Fruit fly (Drosophila melanogaster): Measurements from ENCODE around the gene Uch.

Uch gene

dm6 chr2L:2177312-2177968 is 36.6 kb downstream of the Uch start (continued):
- TF ChIP-seq CG9876 (GFP tag; optimal IDR thresholded peaks at IDR 0.05) (no peak), zen2 (GFP tag; IDR thresholded peaks at IDR 0.05; ENCODE audit: partially characterized antibody) (no peak), CG15479 (GFP tag; optimal IDR thresholded peaks at IDR 0.05) (no peak), ken (GFP tag; IDR thresholded peaks at IDR 0.05) (no peak), NFAT (GFP tag; IDR thresholded peaks at IDR 0.05) (no peak), CG8290 (GFP tag; optimal IDR thresholded peaks at IDR 0.05) (no peak), CG8290 (tag; optimal IDR thresholded peaks at IDR 0.05) (peak in 1 of 2 experiments; percentile 40), exex (tag; optimal IDR thresholded peaks at IDR 0.05) (no peak), vnd (GFP tag; IDR thresholded peaks at IDR 0.05; ENCODE audit: partially characterized antibody) (no peak), CG42726 (GFP tag; IDR thresholded peaks at IDR 0.05; ENCODE audit: partially characterized antibody) (no peak), Nf-YB (GFP tag; optimal IDR thresholded peaks at IDR 0.05) (no peak), CG2202 (tag; optimal IDR thresholded peaks at IDR 0.05) (peak; percentile 16), pho (GFP tag; optimal IDR thresholded peaks at IDR 0.05) (peak; percentile 72), Taf1 (GFP tag; IDR thresholded peaks at IDR 0.05) (peak; percentile 45; the same call in 1 of the 2 replicates), CrebB (tag; optimal IDR thresholded peaks at IDR 0.05) (no peak), tx (GFP tag; optimal IDR thresholded peaks at IDR 0.05) (peak; percentile 21), CG17568 (GFP tag; optimal IDR thresholded peaks at IDR 0.05) (no peak), CG33557 (GFP tag; optimal IDR thresholded peaks at IDR 0.05) (no peak), slp2 (GFP tag; optimal IDR thresholded peaks at IDR 0.05) (no peak), D19A (tag; optimal IDR thresholded peaks at IDR 0.05) (peak; percentile 39), CG10209 (GFP tag; optimal IDR thresholded peaks at IDR 0.05) (peak; percentile 41), CG10267 (tag; optimal IDR thresholded peaks at IDR 0.05) (peak; percentile 5), CG17361 (GFP tag; IDR thresholded peaks at IDR 0.05) (peak; percentile 39; the same call in 1 of the 3 replicates), hbn (GFP tag; IDR thresholded peaks at IDR 0.05; ENCODE audit: partially characterized antibody) (no peak), da (GFP tag; optimal IDR thresholded peaks at IDR 0.05) (no peak), Deaf1 (tag; optimal IDR thresholded peaks at IDR 0.05) (no peak), Dip2 (GFP tag; IDR thresholded peaks at IDR 0.05) (no peak), cato (GFP tag; optimal IDR thresholded peaks at IDR 0.05; ENCODE audit: borderline replicate concordance) (no peak), cwo (GFP tag; optimal IDR thresholded peaks at IDR 0.05) (peak; percentile 17), danr (GFP tag; IDR thresholded peaks at IDR 0.05) (no peak), inv (GFP tag; IDR thresholded peaks at IDR 0.05; ENCODE audit: partially characterized antibody) (no peak), CG5245 (GFP tag; optimal IDR thresholded peaks at IDR 0.05) (no peak), trh (GFP tag; optimal IDR thresholded peaks at IDR 0.05) (no peak), CG12071 (GFP tag; optimal IDR thresholded peaks at IDR 0.05) (no peak), peb (GFP tag; IDR thresholded peaks at IDR 0.05) (0 out of 2 replicates have a peak, but pooled peaks have one; percentile 27), seq (GFP tag; IDR thresholded peaks at IDR 0.05) (no peak), CG7786 (GFP tag; optimal IDR thresholded peaks at IDR 0.05) (peak; percentile 54), CoRest (tag; optimal IDR thresholded peaks at IDR 0.05) (peak; percentile 13), E2f1 (GFP tag; IDR thresholded peaks at IDR 0.05) (no peak), CG8944 (GFP tag; optimal IDR thresholded peaks at IDR 0.05) (peak; percentile 35), CG12104 (GFP tag; optimal IDR thresholded peaks at IDR 0.05) (no peak), PHDP (tag; optimal IDR thresholded peaks at IDR 0.05) (peak; percentile 50), CG1792 (GFP tag; optimal IDR thresholded peaks at IDR 0.05) (no peak), insv (GFP tag; optimal IDR thresholded peaks at IDR 0.05) (no peak), CG10462 (GFP tag; optimal IDR thresholded peaks at IDR 0.05) (no peak), CG12659 (GFP tag; optimal IDR thresholded peaks at IDR 0.05) (peak; percentile 45), Fer2 (tag; optimal IDR thresholded peaks at IDR 0.05) (no peak), Eip74EF (GFP tag; optimal IDR thresholded peaks at IDR 0.05) (no peak), gt (GFP tag; IDR thresholded peaks at IDR 0.05) (no peak), gem (tag; optimal IDR thresholded peaks at IDR 0.05) (peak; percentile 74)
